Worm (Caenorhabditis elegans) whole organism, L1 larva: ENCODE measurements around the gene sdc-2.

Experiments
- dpl-1 ChIP-seq, 3 experiments: fragments of 150-350 bp in 2 of 3; sonication (generic microtip) in 1 of 3; optimal IDR thresholded peaks; 2 replicates each; lab custom pipeline; 2014 to 2017; ENCODE audit warnings: missing biosample characterization in 3 of 3, missing genetic modification characterization in 3 of 3, missing genetic modification reagents in 3 of 3
- hlh-17 ChIP-seq: fragments of 200-800 bp; sonication (Bioruptor generic); optimal IDR thresholded peaks from 2 replicates; lab custom pipeline; 2018; ENCODE audit warnings: missing genetic modification characterization, mild to moderate bottlenecking, missing compliant biosample characterization, moderate library complexity, borderline replicate concordance
- jun-1 ChIP-seq: fragments of 150-350 bp; optimal IDR thresholded peaks from 2 replicates; lab custom pipeline; 2014; ENCODE audit warnings: missing biosample characterization, missing genetic modification reagents, missing genetic modification characterization
- mep-1 ChIP-seq: fragments of 150-350 bp; optimal IDR thresholded peaks from 2 replicates; lab custom pipeline; 2014; ENCODE audit warnings: missing biosample characterization, missing genetic modification characterization
- nhr-11 ChIP-seq: fragments of 150-350 bp; optimal IDR thresholded peaks from 2 replicates; lab custom pipeline; 2014; ENCODE audit warnings: missing biosample characterization, missing genetic modification characterization
- nhr-237 ChIP-seq: fragments of 150-350 bp; optimal IDR thresholded peaks from 2 replicates; lab custom pipeline; 2014; ENCODE audit warnings: missing biosample characterization, missing genetic modification characterization
- nhr-28 ChIP-seq: fragments of 150-350 bp; optimal IDR thresholded peaks from 2 replicates; lab custom pipeline; 2014; ENCODE audit warnings: missing biosample characterization, missing genetic modification characterization
- nhr-85 ChIP-seq: sonication (generic microtip); peaks from one replicate; lab custom pipeline; 2016; ENCODE audit warnings: missing genetic modification characterization, inconsistent platforms, missing compliant biosample characterization
- unc-62 ChIP-seq: fragments of 150-350 bp; optimal IDR thresholded peaks from 2 replicates; lab custom pipeline; 2014; ENCODE audit warnings: missing biosample characterization, missing genetic modification reagents, missing genetic modification characterization

ce11 chrX:11546445-11547275 is 24.2 kb downstream of the sdc-2 start, which contains the start of gene selt-1.1:
- no peak for TF ChIP-seq nhr-11
- TF ChIP-seq nhr-28 (tag; lab: Kevin White, UChicago), result no peak
- no peak for TF ChIP-seq unc-62 (GFP tag; lab: Kevin White, UChicago)
- no peak for TF ChIP-seq hlh-17
- no peak for TF ChIP-seq dpl-1 (GFP tag; optimal IDR thresholded peaks at IDR 0.05; lab: Kevin White, UChicago)
- TF ChIP-seq mep-1 (tag; lab: Kevin White, UChicago), result peak; percentile 76
- no peak for TF ChIP-seq nhr-237 (tag; lab: Kevin White, UChicago)
- peak; percentile 46 for TF ChIP-seq jun-1 (tag; lab: Kevin White, UChicago)
- TF ChIP-seq nhr-85 (tag; lab: Kevin White, UChicago), result peak; percentile 84
